Fruit fly (Drosophila melanogaster) whole organism, embryonic: Measurements from ENCODE around the gene eEF1delta.
A peak's percentile ranks its signal among the peaks of the same experiment; 100 is the strongest.

ENCODE experiments used
- Abd-B ChIP-seq: fragments of 200-800 bp; sonication (Bioruptor generic); optimal IDR thresholded peaks from 2 replicates; lab custom pipeline; 2018; ENCODE audit warnings: missing biosample characterization, mild to moderate bottlenecking, missing genetic modification characterization, moderate library complexity
- BEAF-32 ChIP-seq: fragments of 200-800 bp; sonication (Bioruptor generic); optimal IDR thresholded peaks from 3 replicates; lab custom pipeline; 2017; ENCODE audit warnings: missing biosample characterization, missing genetic modification characterization, mild to moderate bottlenecking, moderate library complexity, missing genetic modification reagents
- Bdp1 ChIP-seq: fragments of 200-800 bp; sonication (Bioruptor generic); optimal IDR thresholded peaks from 3 replicates; lab custom pipeline; 2016; ENCODE audit warnings: missing biosample characterization, missing genetic modification characterization
- CG10147 ChIP-seq: fragments of 200-800 bp; sonication (Bioruptor generic); optimal IDR thresholded peaks from 2 replicates; lab custom pipeline; 2019; ENCODE audit warnings: missing biosample characterization, mild to moderate bottlenecking, missing genetic modification characterization, moderate library complexity
- CG10209 ChIP-seq: fragments of 200-800 bp; sonication (Bioruptor generic); optimal IDR thresholded peaks from 3 replicates; lab custom pipeline; 2017; ENCODE audit warnings: missing biosample characterization, mild to moderate bottlenecking, missing genetic modification characterization, missing genetic modification reagents
- CG11085 ChIP-seq: fragments of 200-800 bp; sonication (Bioruptor generic); IDR thresholded peaks from 2 replicates; pipeline ENCODE4 v1.3.6; 2022; ENCODE audit warnings: missing biosample characterization, missing genetic modification characterization
- CG11093 ChIP-seq: fragments of 200-800 bp; sonication (Bioruptor generic); IDR thresholded peaks from 3 replicates; pipeline ENCODE4 v1.3.6; 2022; ENCODE audit warnings: missing biosample characterization, missing genetic modification characterization
- CG12659 ChIP-seq: fragments of 200-800 bp; sonication (Bioruptor generic); optimal IDR thresholded peaks from 3 replicates; lab custom pipeline; 2017; ENCODE audit warnings: mild to moderate bottlenecking, missing biosample characterization, missing genetic modification reagents, missing genetic modification characterization
- CG14710 ChIP-seq: fragments of 200-800 bp; sonication (Bioruptor generic); optimal IDR thresholded peaks from 3 replicates; lab custom pipeline; 2019; ENCODE audit warnings: missing biosample characterization, mild to moderate bottlenecking, missing genetic modification characterization, moderate library complexity
- CG15073 ChIP-seq: fragments of 200-800 bp; sonication (Bioruptor generic); optimal IDR thresholded peaks from 2 replicates; lab custom pipeline; 2016; ENCODE audit warnings: missing biosample characterization, missing genetic modification characterization
- CG2712 ChIP-seq: fragments of 200-800 bp; optimal IDR thresholded peaks from 3 replicates; lab custom pipeline; 2019; ENCODE audit warnings: missing biosample characterization, mild to moderate bottlenecking, missing genetic modification characterization, moderate library complexity
- CG30431 ChIP-seq: fragments of 200-800 bp; sonication (Bioruptor generic); optimal IDR thresholded peaks from 2 replicates; lab custom pipeline; 2017; ENCODE audit warnings: missing biosample characterization, missing genetic modification characterization
- CG31224 ChIP-seq: fragments of 200-800 bp; sonication (Bioruptor generic); IDR thresholded peaks from 2 replicates; pipeline ENCODE4 v1.3.6; 2022; ENCODE audit warnings: missing biosample characterization, missing genetic modification characterization
- CG34224 ChIP-seq: fragments of 200-800 bp; sonication (Bioruptor generic); IDR thresholded peaks from 3 replicates; pipeline ENCODE4 v1.3.6; 2022; ENCODE audit warnings: missing biosample characterization, missing genetic modification characterization; ENCODE audit not compliant: partially characterized antibody
- CG34376 ChIP-seq: fragments of 200-800 bp; sonication (Bioruptor generic); optimal IDR thresholded peaks from 2 replicates; lab custom pipeline; 2018; ENCODE audit warnings: missing biosample characterization, mild to moderate bottlenecking, missing genetic modification characterization
- CG4424 ChIP-seq: fragments of 200-800 bp; sonication (Bioruptor generic); optimal IDR thresholded peaks from 3 replicates; lab custom pipeline; 2016; ENCODE audit warnings: missing biosample characterization, missing genetic modification characterization
- CG6765 ChIP-seq: fragments of 200-800 bp; sonication (Bioruptor generic); optimal IDR thresholded peaks from 3 replicates; lab custom pipeline; 2017; ENCODE audit warnings: missing biosample characterization, mild to moderate bottlenecking, missing genetic modification characterization
- CG7556 ChIP-seq: fragments of 200-800 bp; sonication (Bioruptor generic); optimal IDR thresholded peaks from 2 replicates; lab custom pipeline; 2017; ENCODE audit warnings: missing biosample characterization, mild to moderate bottlenecking, missing genetic modification characterization
- CG7786 ChIP-seq: fragments of 200-800 bp; sonication (Bioruptor generic); optimal IDR thresholded peaks from 2 replicates; lab custom pipeline; 2016; ENCODE audit warnings: missing biosample characterization, missing genetic modification characterization
- CG7928 ChIP-seq: fragments of 200-800 bp; sonication (Bioruptor generic); optimal IDR thresholded peaks from 2 replicates; lab custom pipeline; 2017; ENCODE audit warnings: missing biosample characterization, mild to moderate bottlenecking, missing genetic modification characterization
- CG8388 ChIP-seq: fragments of 200-800 bp; sonication (Bioruptor generic); optimal IDR thresholded peaks from 2 replicates; lab custom pipeline; 2019; ENCODE audit warnings: missing biosample characterization, mild to moderate bottlenecking, missing genetic modification characterization, moderate library complexity
- CG9609 ChIP-seq: fragments of 200-800 bp; sonication (Bioruptor generic); optimal IDR thresholded peaks from 3 replicates; lab custom pipeline; 2016; ENCODE audit warnings: missing biosample characterization, missing genetic modification characterization
- CG9797 ChIP-seq: fragments of 200-800 bp; sonication (Bioruptor generic); optimal IDR thresholded peaks from 3 replicates; lab custom pipeline; 2018; ENCODE audit warnings: missing biosample characterization, mild to moderate bottlenecking, missing genetic modification characterization
- H15 ChIP-seq: fragments of 200-800 bp; sonication (Bioruptor generic); IDR thresholded peaks from 3 replicates; pipeline ENCODE4 v1.3.6; 2022; ENCODE audit warnings: missing biosample characterization, missing genetic modification characterization
- MTF-1 ChIP-seq: fragments of 200-800 bp; sonication (Bioruptor generic); optimal IDR thresholded peaks from 2 replicates; lab custom pipeline; 2018; ENCODE audit warnings: missing biosample characterization, mild to moderate bottlenecking, missing genetic modification characterization, borderline replicate concordance
- NfI ChIP-seq: fragments of 200-800 bp; sonication (Bioruptor generic); optimal IDR thresholded peaks from 3 replicates; lab custom pipeline; 2018; ENCODE audit warnings: missing biosample characterization, mild to moderate bottlenecking, missing genetic modification characterization, moderate library complexity
- Oaz ChIP-seq: fragments of 200-800 bp; sonication (Bioruptor generic); IDR thresholded peaks from 2 replicates; pipeline ENCODE4 v1.3.6; 2022; ENCODE audit warnings: missing biosample characterization, missing genetic modification characterization
- Optix ChIP-seq: fragments of 200-800 bp; sonication (Bioruptor generic); IDR thresholded peaks from 3 replicates; pipeline ENCODE4 v1.3.6; 2022; ENCODE audit warnings: missing biosample characterization, missing genetic modification characterization
- Ravus ChIP-seq: fragments of 200-800 bp; sonication (Bioruptor generic); IDR thresholded peaks from 2 replicates; pipeline ENCODE4 v1.3.6; 2022; ENCODE audit warnings: missing biosample characterization, missing genetic modification characterization
- Stat92E ChIP-seq, 3 experiments: fragments of >200 bp in 2 of 3; fragments of 200-800 bp in 1 of 3; sonication (Bioruptor generic) in 1 of 3; optimal IDR thresholded peaks; 2 replicates each; lab custom pipeline; 2017 to 2019; ENCODE audit warnings: missing biosample characterization in 3 of 3, missing genetic modification characterization in 3 of 3, mild to moderate bottlenecking in 1 of 3, moderate library complexity in 1 of 3
- Vsx1 ChIP-seq: fragments of 200-800 bp; sonication (Bioruptor generic); optimal IDR thresholded peaks from 2 replicates; lab custom pipeline; 2017; ENCODE audit warnings: missing biosample characterization, mild to moderate bottlenecking, missing genetic modification characterization, missing genetic modification reagents
- ash1 ChIP-seq: fragments of 200-800 bp; sonication (Bioruptor generic); optimal IDR thresholded peaks from 2 replicates; lab custom pipeline; 2018; ENCODE audit warnings: missing biosample characterization, mild to moderate bottlenecking, missing genetic modification characterization
- bigmax ChIP-seq: fragments of 200-800 bp; sonication (Bioruptor generic); optimal IDR thresholded peaks from 2 replicates; lab custom pipeline; 2018; ENCODE audit warnings: missing biosample characterization, mild to moderate bottlenecking, missing genetic modification characterization
- cg ChIP-seq: fragments of 200-800 bp; sonication (Bioruptor generic); optimal IDR thresholded peaks from 3 replicates; lab custom pipeline; 2019; ENCODE audit warnings: missing biosample characterization, mild to moderate bottlenecking, missing genetic modification characterization, moderate library complexity
- crc ChIP-seq: fragments of 200-800 bp; sonication (Bioruptor generic); optimal IDR thresholded peaks from 2 replicates; lab custom pipeline; 2016; ENCODE audit warnings: missing biosample characterization, missing genetic modification characterization
- dan ChIP-seq: fragments of 200-800 bp; sonication (Bioruptor generic); IDR thresholded peaks from 2 replicates; pipeline ENCODE4 v1.3.6; 2022; ENCODE audit warnings: missing biosample characterization, missing genetic modification characterization
- dmrt99B ChIP-seq: fragments of 200-800 bp; sonication (Bioruptor generic); optimal IDR thresholded peaks from 2 replicates; lab custom pipeline; 2018; ENCODE audit warnings: missing biosample characterization, mild to moderate bottlenecking, missing genetic modification characterization, moderate library complexity
- fd102C ChIP-seq: fragments of 200-800 bp; sonication (Bioruptor generic); optimal IDR thresholded peaks from 2 replicates; lab custom pipeline; 2018; ENCODE audit warnings: missing biosample characterization, mild to moderate bottlenecking, missing genetic modification characterization, moderate library complexity
- kah ChIP-seq: fragments of 200-800 bp; sonication (Bioruptor generic); optimal IDR thresholded peaks from 2 replicates; lab custom pipeline; 2018; ENCODE audit warnings: missing biosample characterization, mild to moderate bottlenecking, missing genetic modification characterization
- mld ChIP-seq: fragments of 200-800 bp; sonication (Bioruptor generic); IDR thresholded peaks from 3 replicates; pipeline ENCODE4 v1.3.6; 2022; ENCODE audit warnings: missing biosample characterization, missing genetic modification characterization; ENCODE audit not compliant: partially characterized antibody
- pan ChIP-seq, 4 experiments: fragments of >200 bp in 3 of 4; fragments of 200-800 bp in 1 of 4; sonication (Bioruptor generic) in 1 of 4; optimal IDR thresholded peaks in 3 of 4; IDR thresholded peaks in 1 of 4; 2 replicates each; pipeline versions ENCODE4 v1.3.6 to Lab custom; 2017 to 2022; ENCODE audit warnings: missing biosample characterization in 2 of 4, missing genetic modification characterization in 2 of 4, mixed read lengths in 1 of 4
- pnt ChIP-seq: fragments of 200-800 bp; sonication (Bioruptor generic); optimal IDR thresholded peaks from 3 replicates; lab custom pipeline; 2016; ENCODE audit warnings: missing biosample characterization, missing genetic modification characterization
- pum ChIP-seq: fragments of 200-800 bp; sonication (Bioruptor generic); optimal IDR thresholded peaks from 2 replicates; lab custom pipeline; 2016; ENCODE audit warnings: missing biosample characterization, missing genetic modification characterization
- ranshi ChIP-seq: fragments of 200-800 bp; sonication (Bioruptor generic); IDR thresholded peaks from 2 replicates; pipeline ENCODE4 v1.3.6; 2022; ENCODE audit warnings: missing biosample characterization, missing genetic modification characterization
- schlank ChIP-seq: fragments of 200-800 bp; sonication (Bioruptor generic); optimal IDR thresholded peaks from 2 replicates; lab custom pipeline; 2018; ENCODE audit warnings: missing biosample characterization, mild to moderate bottlenecking, missing genetic modification characterization
- slou ChIP-seq: fragments of 200-800 bp; sonication (Bioruptor generic); optimal IDR thresholded peaks from 3 replicates; lab custom pipeline; 2016; ENCODE audit warnings: missing biosample characterization, missing genetic modification characterization
- tin ChIP-seq: fragments of 200-800 bp; sonication (Bioruptor generic); optimal IDR thresholded peaks from 3 replicates; lab custom pipeline; 2016; ENCODE audit warnings: missing biosample characterization, missing genetic modification characterization
- zen2 ChIP-seq: fragments of 200-800 bp; sonication (Bioruptor generic); IDR thresholded peaks from 3 replicates; pipeline ENCODE4 v1.3.6; 2022; ENCODE audit warnings: missing biosample characterization, missing genetic modification characterization; ENCODE audit not compliant: partially characterized antibody

Gene eEF1delta

dm6 chr2L:10260750-10261493 lies 28.6 kb downstream of the eEF1delta start, which contains the start of gene Pten (continued):
- TF ChIP-seq CG10147 (peak; percentile 38), Optix (GFP tag; lab: Robert Waterston, UW) (no peak), ash1 (no peak), CG6765 (GFP tag; lab: Kevin White, UChicago) (peak; percentile 37), CG11093 (no peak; the same call in 2 of the 3 replicates), CG7928 (GFP tag; lab: Kevin White, UChicago) (peak; percentile 4), crc (GFP tag; lab: Kevin White, UChicago) (peak; percentile 46), CG7786 (peak; percentile 48), CG34376 (GFP tag; lab: Kevin White, UChicago) (peak; percentile 35), CG8388 (GFP tag; lab: Kevin White, UChicago) (peak; percentile 66), H15 (no peak), CG31224 (no peak), pum (GFP tag; lab: Kevin White, UChicago) (peak; percentile 60), CG12659 (GFP tag; lab: Kevin White, UChicago) (peak; percentile 82), cg (GFP tag; lab: Kevin White, UChicago) (peak; percentile 56), kah (GFP tag; lab: Kevin White, UChicago) (peak; percentile 83), slou (GFP tag; lab: Kevin White, UChicago) (peak; percentile 63), CG15073 (no peak), NfI (GFP tag; lab: Kevin White, UChicago) (peak; percentile 64), CG9609 (GFP tag; lab: Kevin White, UChicago) (peak; percentile 16), zen2 (no peak; the same call in 2 of the 3 replicates), mld (GFP tag; lab: Robert Waterston, UW) (peak; percentile 80; the same call in 2 of the 3 replicates), BEAF-32 (GFP tag; lab: Kevin White, UChicago) (peak; percentile 88), CG2712 (tag; lab: Kevin White, UChicago) (peak; percentile 83), dmrt99B (tag; lab: Kevin White, UChicago) (no peak), fd102C (GFP tag; lab: Kevin White, UChicago) (peak; percentile 44), Bdp1 (GFP tag; lab: Kevin White, UChicago) (no peak), ranshi (no peak), MTF-1 (GFP tag; lab: Kevin White, UChicago) (no peak), CG34224 (GFP tag; lab: Robert Waterston, UW) (peak; percentile 80), CG14710 (tag; lab: Kevin White, UChicago) (peak; percentile 90), Stat92E (GFP tag; optimal IDR thresholded peaks at IDR 0.05; lab: Kevin White, UChicago) (no peak), CG9797 (no peak), pnt (GFP tag; lab: Kevin White, UChicago) (peak; percentile 58), Oaz (GFP tag; lab: Robert Waterston, UW) (no peak), Vsx1 (GFP tag; lab: Kevin White, UChicago) (no peak), dan (GFP tag; lab: Robert Waterston, UW) (no peak), tin (GFP tag; lab: Kevin White, UChicago) (peak; percentile 50), CG7556 (GFP tag; lab: Kevin White, UChicago) (peak; percentile 61), CG4424 (GFP tag; lab: Kevin White, UChicago) (peak; percentile 82), pan (optimal IDR thresholded peaks at IDR 0.05; lab: Kevin White, UChicago) (no peak), pan (GFP tag; optimal IDR thresholded peaks at IDR 0.05 in 1 of 2, IDR thresholded peaks at IDR 0.05 in 1 of 2) (peak in 1 of 2 experiments; percentile 79), Ravus (GFP tag; lab: Robert Waterston, UW) (no peak; the same call in 1 of the 2 replicates), CG11085 (GFP tag; lab: Robert Waterston, UW) (no peak), CG30431 (GFP tag; lab: Kevin White, UChicago) (no peak), bigmax (GFP tag; lab: Kevin White, UChicago) (no peak), schlank (tag; lab: Kevin White, UChicago) (no peak), Abd-B (no peak), CG10209 (GFP tag; lab: Kevin White, UChicago) (no peak)
